Fruit fly (Drosophila melanogaster): Measurements from ENCODE around the gene CG42366.
A peak's percentile ranks its signal among the peaks of the same experiment; 100 is the strongest.

The CG42366 gene

DNA sequence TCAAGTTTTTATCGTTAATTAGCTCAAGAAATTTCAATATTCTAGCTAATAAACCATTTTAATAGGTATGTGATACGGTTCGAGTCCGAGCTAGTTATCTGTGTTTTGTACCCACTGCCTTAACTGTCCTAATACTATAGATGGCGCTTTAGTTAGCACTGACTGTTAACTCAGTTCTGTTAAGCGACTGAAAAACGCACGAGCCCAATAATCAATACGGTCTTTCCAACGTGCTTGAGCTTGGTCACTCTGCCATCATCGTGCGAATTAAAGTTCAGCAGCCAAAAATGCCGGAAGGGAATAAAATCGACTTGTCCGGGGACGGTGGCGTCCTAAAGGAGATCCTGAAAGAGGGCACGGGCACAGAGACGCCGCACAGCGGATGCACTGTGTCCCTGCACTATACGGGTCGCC lies 37.1 kb upstream of the CG42366 start, which contains the start of gene Fkbp59:
Gene Fkbp59, plus strand, starts transcription at position 150 of the 414 bp plus-strand sequence.
- TF ChIP-seq fkh (GFP tag; optimal IDR thresholded peaks at IDR 0.05) = peak; percentile 34
- TF ChIP-seq Hr39 (GFP tag; optimal IDR thresholded peaks at IDR 0.05) = no peak
- peak; percentile 13 for TF ChIP-seq CG6854 (GFP tag; optimal IDR thresholded peaks at IDR 0.05)
- peak; percentile 68 for TF ChIP-seq CG1621 (tag; optimal IDR thresholded peaks at IDR 0.05)

DNA sequence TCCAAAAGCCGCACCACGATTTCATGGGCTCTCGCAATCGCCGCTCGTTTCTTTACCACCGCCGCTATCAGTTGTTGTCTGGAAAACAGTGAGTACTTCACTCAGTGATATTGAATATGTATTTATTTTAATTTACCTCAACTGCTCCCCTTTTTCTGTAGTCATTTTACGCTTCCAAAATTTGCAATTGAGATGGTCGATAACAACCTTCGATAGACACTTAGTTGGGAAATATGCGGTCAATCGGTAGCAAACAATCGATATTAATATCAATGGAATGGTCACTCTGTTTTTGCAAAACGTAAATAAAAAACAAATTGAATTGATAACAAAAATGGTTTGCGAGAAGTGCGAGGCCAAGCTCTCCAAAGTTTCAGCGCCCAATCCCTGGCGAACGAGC lies 34.4 kb upstream of the CG42366 start, which contains the start of the genes CG34183 and CG4537:
Gene CG34183, minus strand, starts transcription at position 197 of the 400 bp plus-strand sequence.
Gene CG4537, plus strand, starts transcription at position 310 of the 400 bp plus-strand sequence.
- no peak for TF ChIP-seq Blimp-1 (GFP tag; optimal IDR thresholded peaks at IDR 0.05)
- TF ChIP-seq fkh (GFP tag; optimal IDR thresholded peaks at IDR 0.05) = peak; percentile 57
- peak; percentile 27 for TF ChIP-seq esn (GFP tag; optimal IDR thresholded peaks at IDR 0.05)

- TF ChIP-seq Eip78C (GFP tag) (no peak), fkh (GFP tag; optimal IDR thresholded peaks at IDR 0.05) (peak; percentile 49)
Observed at dm6 chr2L:9893183-9893582, 31.8 kb upstream of the CG42366 start, which contains the start of gene mtDNA-helicase. TSS of gene mtDNA-helicase (minus strand) at chr2L:9893446.

DNA sequence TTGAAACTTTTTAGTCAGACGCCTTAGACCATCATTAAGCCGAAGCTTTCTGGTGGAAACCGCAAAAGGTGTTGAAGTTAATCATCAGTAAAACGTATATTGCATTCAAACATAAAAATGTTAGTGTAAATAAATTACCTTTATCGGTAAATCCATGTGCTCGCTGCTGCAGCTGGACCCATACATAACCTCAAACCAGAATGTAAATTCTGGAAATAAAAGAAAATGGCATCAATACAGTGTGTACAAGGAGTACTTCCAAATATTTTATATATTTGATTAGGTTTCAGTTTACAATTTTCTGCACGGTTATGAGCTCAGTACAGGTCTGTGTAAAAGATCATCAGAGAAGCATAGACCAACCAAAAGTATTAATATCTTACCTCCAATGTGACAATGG lies 30.8 kb upstream of the CG42366 start:
- TF ChIP-seq ss (GFP tag; optimal IDR thresholded peaks at IDR 0.05) (no peak), fkh (GFP tag; optimal IDR thresholded peaks at IDR 0.05) (no peak), CG6276 (GFP tag; optimal IDR thresholded peaks at IDR 0.05) (no peak), CG10631 (GFP tag; optimal IDR thresholded peaks at IDR 0.05) (no peak), salr (GFP tag; optimal IDR thresholded peaks at IDR 0.05) (no peak), Hr39 (GFP tag; optimal IDR thresholded peaks at IDR 0.05) (no peak)

- TF ChIP-seq Eip78C (GFP tag) (peak; percentile 77), Blimp-1 (GFP tag; optimal IDR thresholded peaks at IDR 0.05) (peak; percentile 15), CG3032 (tag; optimal IDR thresholded peaks at IDR 0.05) (peak; percentile 39), CG34406 (GFP tag; optimal IDR thresholded peaks at IDR 0.05) (peak; percentile 56), Lpt (GFP tag; optimal IDR thresholded peaks at IDR 0.05) (no peak), acj6 (GFP tag; optimal IDR thresholded peaks at IDR 0.05) (peak; percentile 29), CG10669 (GFP tag; optimal IDR thresholded peaks at IDR 0.05) (peak; percentile 17), topi (GFP tag; optimal IDR thresholded peaks at IDR 0.05) (peak; percentile 56), Eip75B (GFP tag; optimal IDR thresholded peaks at IDR 0.05) (peak; percentile 38), CG15336 (GFP tag; IDR thresholded peaks at IDR 0.05) (peak; percentile 11; the same call in 1 of the 2 replicates), CG7368 (GFP tag; optimal IDR thresholded peaks at IDR 0.05) (peak; percentile 21), CG6854 (GFP tag; optimal IDR thresholded peaks at IDR 0.05) (peak; percentile 52), Eip93F (GFP tag; optimal IDR thresholded peaks at IDR 0.05) (peak; percentile 23), CG8319 (GFP tag; optimal IDR thresholded peaks at IDR 0.05) (no peak), ss (GFP tag; optimal IDR thresholded peaks at IDR 0.05) (peak in 1 of 2 experiments; percentile 58), lz (GFP tag; optimal IDR thresholded peaks at IDR 0.05) (peak; percentile 38), esn (GFP tag; optimal IDR thresholded peaks at IDR 0.05) (peak; percentile 65), Met (GFP tag; optimal IDR thresholded peaks at IDR 0.05) (peak; percentile 57), Ets96B (tag; optimal IDR thresholded peaks at IDR 0.05) (peak; percentile 13), CG6792 (GFP tag; optimal IDR thresholded peaks at IDR 0.05) (no peak), fkh (GFP tag; optimal IDR thresholded peaks at IDR 0.05) (peak; percentile 52), CG6808 (GFP tag; optimal IDR thresholded peaks at IDR 0.05) (peak; percentile 18), fd85E (GFP tag; optimal IDR thresholded peaks at IDR 0.05) (no peak), net (GFP tag; optimal IDR thresholded peaks at IDR 0.05) (no peak), CG11294 (GFP tag; IDR thresholded peaks at IDR 0.05) (no peak), Ets21C (GFP tag; optimal IDR thresholded peaks at IDR 0.05) (peak; percentile 1), spab (GFP tag; optimal IDR thresholded peaks at IDR 0.05) (no peak), vri (GFP tag; optimal IDR thresholded peaks at IDR 0.05) (peak; percentile 74), dac (GFP tag; optimal IDR thresholded peaks at IDR 0.05) (no peak), dsx (GFP tag; optimal IDR thresholded peaks at IDR 0.05; ENCODE audit: poor library complexity, severe bottlenecking) (peak; percentile 25), Sox14 (GFP tag; optimal IDR thresholded peaks at IDR 0.05) (peak; percentile 24)
Observed at dm6 chr2L:9894871-9895364, 30.0 kb upstream of the CG42366 start, which contains the start of gene Bka. TSS of gene Bka (plus strand) at chr2L:9895287.

Data from whole organism, prepupa.